Fruit fly (Drosophila melanogaster): ENCODE measurements around the gene CG9855.

The CG9855 gene

dm6 chr3R:4348197-4348814 lies 49.4 kb downstream of the CG9855 start:
- TF ChIP-seq pan (optimal IDR thresholded peaks at IDR 0.05): no peak
- TF ChIP-seq Rel (GFP tag; optimal IDR thresholded peaks at IDR 0.05): no peak
- no peak for TF ChIP-seq Rel (tag; optimal IDR thresholded peaks at IDR 0.05)
- no peak for TF ChIP-seq HLH106 (tag; optimal IDR thresholded peaks at IDR 0.05)
- no peak for TF ChIP-seq dl (GFP tag; optimal IDR thresholded peaks at IDR 0.05; ENCODE audit: insufficient read depth in 1 of 2, partially characterized antibody in 2 of 2)
- no peak for TF ChIP-seq Hr83 (GFP tag; optimal IDR thresholded peaks at IDR 0.05; ENCODE audit: poor library complexity, severe bottlenecking)
- no peak for TF ChIP-seq sage (GFP tag; optimal IDR thresholded peaks at IDR 0.05)
- no peak for TF ChIP-seq Mio (GFP tag; optimal IDR thresholded peaks at IDR 0.05)

dm6 chr3R:4346636-4347035 lies 51.0 kb downstream of the CG9855 start, which contains the start of gene hkb:
hkb (minus strand) TSS chr3R:4346646.
- TF ChIP-seq sv (GFP tag; optimal IDR thresholded peaks at IDR 0.05) (no peak), lola (GFP tag; optimal IDR thresholded peaks at IDR 0.05) (no peak), Dfd (GFP tag; optimal IDR thresholded peaks at IDR 0.05) (peak; percentile 2), h (GFP tag; optimal IDR thresholded peaks at IDR 0.05) (no peak), ey (GFP tag; optimal IDR thresholded peaks at IDR 0.05) (no peak), HLH106 (tag; optimal IDR thresholded peaks at IDR 0.05) (no peak)

Data from whole organism, wandering third instar larva.